Worm (Caenorhabditis elegans) whole organism, late embryonic: ENCODE results near the gene C05E11.2.

Experiments
- mec-3 ChIP-seq: sonication (generic microtip); optimal IDR thresholded peaks from 2 replicates; lab custom pipeline; 2016; ENCODE audit warnings: borderline replicate concordance, missing genetic modification characterization, missing compliant biosample characterization
- nhr-11 ChIP-seq: fragments of 150-350 bp; optimal IDR thresholded peaks from 2 replicates; lab custom pipeline; 2014; ENCODE audit warnings: missing biosample characterization, missing genetic modification characterization
- pha-4 ChIP-seq: fragments of 150-350 bp; optimal IDR thresholded peaks from 2 replicates; lab custom pipeline; 2018; ENCODE audit warnings: missing biosample characterization, missing genetic modification reagents, missing genetic modification characterization

- TF ChIP-seq mec-3 (tag; lab: Kevin White, UChicago): no peak
- no peak for TF ChIP-seq pha-4 (tag; lab: Kevin White, UChicago)
- TF ChIP-seq nhr-11 (tag; lab: Kevin White, UChicago): no peak
These were observed 8.8 kb upstream of the C05E11.2 start, which contains the start of gene C05E11.3 for ce11 chrX:4577941-4578340.
